Worm (Caenorhabditis elegans) whole organism, L4 larva: ENCODE data around the gene F32H5.3.

Experiments used
- F10B5.3 ChIP-seq: sonication (generic microtip); optimal IDR thresholded peaks from 2 replicates; lab custom pipeline; 2016; ENCODE audit warnings: mild to moderate bottlenecking, missing genetic modification characterization, missing compliant biosample characterization
- F26F4.8 ChIP-seq: fragments of 200-800 bp; sonication (Bioruptor generic); conservative IDR thresholded peaks from 2 replicates; pipeline ENCODE4 v1.3.6; 2022; ENCODE audit warnings: missing genetic modification characterization, missing compliant biosample characterization
- Y105C5A.15 ChIP-seq: fragments of 200-800 bp; sonication (Bioruptor generic); IDR thresholded peaks from 2 replicates; pipeline ENCODE4 v1.3.6; 2022; ENCODE audit warnings: missing genetic modification characterization, missing compliant biosample characterization
- aha-1 ChIP-seq: fragments of 150-350 bp; peaks from one replicate; lab custom pipeline; 2014; ENCODE audit warnings: missing biosample characterization, missing genetic modification characterization
- aly-2 ChIP-seq: sonication (generic microtip); optimal IDR thresholded peaks from 2 replicates; lab custom pipeline; 2018; ENCODE audit warnings: missing biosample characterization, missing genetic modification characterization
- ama-1 ChIP-seq: fragments of 150-350 bp; optimal IDR thresholded peaks from 2 replicates; lab custom pipeline; 2014; ENCODE audit warnings: inconsistent platforms, mixed read lengths
- cey-2 ChIP-seq: sonication (generic microtip); optimal IDR thresholded peaks from 3 replicates; lab custom pipeline; 2017; ENCODE audit warnings: missing genetic modification characterization, mild to moderate bottlenecking, missing compliant biosample characterization, antibody characterized with exemption, borderline replicate concordance; ENCODE audit not compliant: insufficient read depth
- ctbp-1 ChIP-seq: fragments of 200-800 bp; sonication (Bioruptor generic); IDR thresholded peaks from 2 replicates; pipeline ENCODE4 v1.3.6; 2022; ENCODE audit warnings: missing genetic modification reagents, missing genetic modification characterization, missing compliant biosample characterization
- daf-12 ChIP-seq: fragments of 150-350 bp; optimal IDR thresholded peaks from 2 replicates; lab custom pipeline; 2014; ENCODE audit warnings: missing biosample characterization, missing genetic modification reagents, missing genetic modification characterization
- daf-16 ChIP-seq, 3 experiments: sonication (generic microtip); optimal IDR thresholded peaks; 2 replicates each; lab custom pipeline; 2016 to 2017; ENCODE audit warnings: missing genetic modification characterization in 3 of 3, missing genetic modification reagents in 3 of 3, mild to moderate bottlenecking in 2 of 3, missing compliant biosample characterization in 2 of 3, missing biosample characterization in 1 of 3, moderate library complexity in 1 of 3
- dmd-6 ChIP-seq: fragments of 200-800 bp; sonication (Bioruptor generic); IDR thresholded peaks from 2 replicates; pipeline ENCODE4 v1.3.6; 2022; ENCODE audit warnings: missing genetic modification reagents, missing genetic modification characterization, missing compliant biosample characterization
- dve-1 ChIP-seq: sonication (generic microtip); optimal IDR thresholded peaks from 2 replicates; lab custom pipeline; 2017; ENCODE audit warnings: antibody characterized with exemption, mild to moderate bottlenecking, missing genetic modification characterization, missing compliant biosample characterization; ENCODE audit not compliant: insufficient read depth
- egl-43 ChIP-seq: fragments of 200-800 bp; sonication (Bioruptor generic); IDR thresholded peaks from 2 replicates; pipeline ENCODE4 v1.3.6; 2022; ENCODE audit warnings: missing genetic modification reagents, missing genetic modification characterization, missing compliant biosample characterization
- gei-8 ChIP-seq: fragments of 200-800 bp; sonication (Bioruptor generic); optimal IDR thresholded peaks from 2 replicates; lab custom pipeline; 2018; ENCODE audit warnings: mild to moderate bottlenecking, missing genetic modification characterization, missing compliant biosample characterization
- hlh-11 ChIP-seq: fragments of 200-800 bp; sonication (Bioruptor generic); optimal IDR thresholded peaks from 2 replicates; lab custom pipeline; 2018; ENCODE audit warnings: mild to moderate bottlenecking, missing genetic modification characterization, missing compliant biosample characterization
- hlh-30 ChIP-seq: sonication (generic microtip); optimal IDR thresholded peaks from 2 replicates; lab custom pipeline; 2017; ENCODE audit warnings: antibody characterized with exemption, mild to moderate bottlenecking, missing genetic modification characterization, missing compliant biosample characterization; ENCODE audit not compliant: insufficient read depth
- lin-1 ChIP-seq: fragments of 200-800 bp; sonication (Bioruptor generic); IDR thresholded peaks from 2 replicates; pipeline ENCODE4 v1.3.6; 2022; ENCODE audit warnings: missing genetic modification reagents, missing genetic modification characterization, missing compliant biosample characterization
- lin-15B ChIP-seq: fragments of 150-350 bp; sonication (generic microtip); optimal IDR thresholded peaks from 3 replicates; lab custom pipeline; 2014; ENCODE audit warnings: missing biosample characterization, missing genetic modification characterization
- mdt-29 ChIP-seq: fragments of 200-800 bp; sonication (Bioruptor generic); IDR thresholded peaks from 2 replicates; pipeline ENCODE4 v1.3.6; 2022; ENCODE audit warnings: missing genetic modification reagents, missing genetic modification characterization, missing compliant biosample characterization
- mep-1 ChIP-seq: fragments of 150-350 bp; sonication (generic microtip); optimal IDR thresholded peaks from 3 replicates; lab custom pipeline; 2014; ENCODE audit warnings: missing biosample characterization, missing genetic modification characterization
- mes-2 ChIP-seq: sonication (generic microtip); optimal IDR thresholded peaks from 2 replicates; lab custom pipeline; 2016; ENCODE audit warnings: missing genotype, mild to moderate bottlenecking, missing genetic modification characterization, missing compliant biosample characterization; ENCODE audit not compliant: poor library complexity, severe bottlenecking
- nhr-10 ChIP-seq: fragments of 150-350 bp; optimal IDR thresholded peaks from 2 replicates; lab custom pipeline; 2014; ENCODE audit warnings: missing biosample characterization, missing genetic modification characterization
- nhr-28 ChIP-seq: fragments of 150-350 bp; optimal IDR thresholded peaks from 2 replicates; lab custom pipeline; 2014; ENCODE audit warnings: missing biosample characterization, missing genetic modification characterization
- nhr-41 ChIP-seq: fragments of 200-800 bp; sonication (Bioruptor generic); IDR thresholded peaks from 2 replicates; pipeline ENCODE4 v1.3.6; 2022; ENCODE audit warnings: missing genetic modification reagents, missing genetic modification characterization, missing compliant biosample characterization
- nhr-42 ChIP-seq: fragments of 200-800 bp; sonication (Bioruptor generic); IDR thresholded peaks from 2 replicates; pipeline ENCODE4 v1.3.6; 2022; ENCODE audit warnings: missing genetic modification characterization, missing compliant biosample characterization
- nhr-48 ChIP-seq: sonication (generic microtip); optimal IDR thresholded peaks from 2 replicates; lab custom pipeline; 2016; ENCODE audit warnings: mild to moderate bottlenecking, missing genetic modification characterization, missing compliant biosample characterization
- pha-4 ChIP-seq, 2 experiments: fragments of 150-350 bp in 1 of 2; fragments of 200-800 bp in 1 of 2; sonication (Bioruptor generic) in 1 of 2; IDR thresholded peaks in 1 of 2; optimal IDR thresholded peaks in 1 of 2; 2 replicates each; pipeline versions ENCODE4 v1.3.6 to Lab custom; 2014 to 2022; ENCODE audit warnings: missing genetic modification characterization in 2 of 2, missing genetic modification reagents in 2 of 2, missing biosample characterization in 1 of 2, missing compliant biosample characterization in 1 of 2
- rbr-2 ChIP-seq: sonication (generic microtip); optimal IDR thresholded peaks from 2 replicates; lab custom pipeline; 2016; ENCODE audit warnings: missing genotype, missing genetic modification characterization, missing compliant biosample characterization
- spr-3 ChIP-seq: fragments of 200-800 bp; sonication (Bioruptor generic); optimal IDR thresholded peaks from 2 replicates; lab custom pipeline; 2018; ENCODE audit warnings: mild to moderate bottlenecking, missing genetic modification characterization, missing compliant biosample characterization
- tag-97 ChIP-seq: fragments of 200-800 bp; sonication (Bioruptor generic); IDR thresholded peaks from 2 replicates; pipeline ENCODE4 v1.3.6; 2022; ENCODE audit warnings: missing genetic modification characterization, missing compliant biosample characterization
- tra-1 ChIP-seq: fragments of 200-800 bp; sonication (Bioruptor generic); IDR thresholded peaks from 2 replicates; pipeline ENCODE4 v1.3.6; 2022; ENCODE audit warnings: missing genetic modification reagents, missing genetic modification characterization, missing compliant biosample characterization
- vab-7 ChIP-seq: fragments of 200-800 bp; sonication (Bioruptor generic); IDR thresholded peaks from 2 replicates; pipeline ENCODE4 v1.3.6; 2022; ENCODE audit warnings: missing genetic modification reagents, missing genetic modification characterization, missing compliant biosample characterization
- zip-11 ChIP-seq: fragments of 200-800 bp; sonication (Bioruptor generic); IDR thresholded peaks from 2 replicates; pipeline ENCODE4 v1.3.6; 2022; ENCODE audit warnings: missing genetic modification characterization, missing compliant biosample characterization
- ztf-7 ChIP-seq: fragments of 150-350 bp; optimal IDR thresholded peaks from 2 replicates; lab custom pipeline; 2014; ENCODE audit warnings: missing biosample characterization, missing genetic modification characterization

Gene F32H5.3

ce11 chrV:13324933-13325760 is 34.0 kb upstream of the F32H5.3 start, which contains the start of gene C50B6.7 (continued):
- TF ChIP-seq ztf-7 (tag; lab: Kevin White, UChicago): no peak
- peak; percentile 56 for TF ChIP-seq aha-1 (tag; lab: Kevin White, UChicago)
- no peak for TF ChIP-seq mdt-29 (GFP tag; lab: Robert Waterston, UW)
- no peak for TF ChIP-seq pha-4 (GFP tag; IDR thresholded peaks at IDR 0.05; lab: Robert Waterston, UW)
- no peak for TF ChIP-seq pha-4 (tag; optimal IDR thresholded peaks at IDR 0.05; lab: Kevin White, UChicago)
- no peak for TF ChIP-seq cey-2 (tag; lab: Kevin White, UChicago)
- no peak for TF ChIP-seq ama-1 (lab: Kevin White, UChicago)
- TF ChIP-seq, all 104 proteins: peak for 9

- TF ChIP-seq gei-8 (no peak), dmd-6 (no peak), F10B5.3 (tag; lab: Kevin White, UChicago) (no peak), Y105C5A.15 (GFP tag; lab: Robert Waterston, UW) (no peak), mes-2 (tag; lab: Kevin White, UChicago) (no peak), nhr-48 (no peak), mep-1 (no peak), tag-97 (no peak), egl-43 (GFP tag; lab: Robert Waterston, UW) (no peak), nhr-28 (tag; lab: Kevin White, UChicago) (no peak), ctbp-1 (no peak), nhr-10 (tag; lab: Kevin White, UChicago) (no peak), F26F4.8 (GFP tag; lab: Robert Waterston, UW) (no peak), nhr-42 (no peak), tra-1 (GFP tag; lab: Robert Waterston, UW) (no peak), daf-12 (tag; lab: Kevin White, UChicago) (no peak), lin-1 (no peak)
- TF ChIP-seq, all 104 proteins: peak for 0
Observed at ce11 chrV:13327463-13327862, 31.7 kb upstream of the F32H5.3 start, which contains the start of gene str-37. str-37 (plus strand) TSS chrV:13327763.

- TF ChIP-seq vab-7 (no peak), lin-15B (tag; lab: Kevin White, UChicago) (no peak), rbr-2 (tag; lab: Kevin White, UChicago) (no peak), mdt-29 (GFP tag; lab: Robert Waterston, UW) (no peak), daf-16 (GFP tag; optimal IDR thresholded peaks at IDR 0.05; lab: Kevin White, UChicago) (no peak), daf-16 (tag; optimal IDR thresholded peaks at IDR 0.05; lab: Kevin White, UChicago) (no peak), spr-3 (no peak), nhr-28 (tag; lab: Kevin White, UChicago) (no peak), hlh-11 (tag; lab: Kevin White, UChicago) (no peak), hlh-30 (no peak), mes-2 (tag; lab: Kevin White, UChicago) (no peak), tra-1 (GFP tag; lab: Robert Waterston, UW) (no peak), aly-2 (tag; lab: Kevin White, UChicago) (no peak), dve-1 (no peak), nhr-41 (GFP tag; lab: Robert Waterston, UW) (no peak), zip-11 (GFP tag; lab: Robert Waterston, UW) (no peak)
Observed at ce11 chrV:13330919-13331318, 28.2 kb upstream of the F32H5.3 start, which contains the start of gene nhr-129. nhr-129 (minus strand) TSS chrV:13331019.
